Fruit fly (Drosophila melanogaster) whole organism, embryonic: ENCODE measurements around the gene CG13114.
A peak's percentile ranks its signal among the peaks of the same experiment; 100 is the strongest.

Experiments used
- ATbp ChIP-seq: fragments of 200-800 bp; sonication (Bioruptor generic); optimal IDR thresholded peaks from 2 replicates; lab custom pipeline; 2017; ENCODE audit warnings: missing biosample characterization, mild to moderate bottlenecking, missing genetic modification characterization, missing genetic modification reagents
- Asciz ChIP-seq: fragments of 200-800 bp; sonication (Bioruptor generic); optimal IDR thresholded peaks from 2 replicates; lab custom pipeline; 2017; ENCODE audit warnings: missing biosample characterization, mild to moderate bottlenecking, missing genetic modification characterization, missing genetic modification reagents
- BtbVII ChIP-seq: fragments of 200-800 bp; sonication (Bioruptor generic); optimal IDR thresholded peaks from 3 replicates; lab custom pipeline; 2017; ENCODE audit warnings: missing biosample characterization, mild to moderate bottlenecking, missing genetic modification characterization
- CG12744 ChIP-seq: fragments of 200-800 bp; sonication (Bioruptor generic); optimal IDR thresholded peaks from 2 replicates; lab custom pipeline; 2016; ENCODE audit warnings: missing biosample characterization, missing genetic modification characterization
- CG13424 ChIP-seq: fragments of 200-800 bp; sonication (Bioruptor generic); optimal IDR thresholded peaks from 2 replicates; lab custom pipeline; 2019; ENCODE audit warnings: missing biosample characterization, mild to moderate bottlenecking, missing genetic modification characterization, moderate library complexity
- CG1602 ChIP-seq: fragments of 200-800 bp; sonication (Bioruptor generic); optimal IDR thresholded peaks from 3 replicates; lab custom pipeline; 2016; ENCODE audit warnings: missing biosample characterization, missing genetic modification characterization
- CG18262 ChIP-seq: fragments of 200-800 bp; optimal IDR thresholded peaks from 3 replicates; lab custom pipeline; 2019; ENCODE audit warnings: missing biosample characterization, mild to moderate bottlenecking, missing genetic modification characterization, moderate library complexity
- CG2202 ChIP-seq: fragments of 200-800 bp; sonication (Bioruptor generic); optimal IDR thresholded peaks from 2 replicates; lab custom pipeline; 2018; ENCODE audit warnings: missing biosample characterization, mild to moderate bottlenecking, missing genetic modification characterization
- CG3838 ChIP-seq: fragments of 200-800 bp; sonication (Bioruptor generic); optimal IDR thresholded peaks from 3 replicates; lab custom pipeline; 2016; ENCODE audit warnings: missing biosample characterization, missing genetic modification characterization
- CG4360 ChIP-seq: fragments of 200-800 bp; sonication (Bioruptor generic); IDR thresholded peaks from 2 replicates; pipeline ENCODE4 v1.3.6; 2022; ENCODE audit warnings: missing biosample characterization, missing genetic modification characterization
- CG6654 ChIP-seq: fragments of 200-800 bp; sonication (Bioruptor generic); optimal IDR thresholded peaks from 2 replicates; lab custom pipeline; 2017; ENCODE audit warnings: missing biosample characterization, mild to moderate bottlenecking, missing genetic modification characterization
- CG6683 ChIP-seq: fragments of 200-800 bp; sonication (Bioruptor generic); optimal IDR thresholded peaks from 2 replicates; lab custom pipeline; 2017; ENCODE audit warnings: missing biosample characterization, mild to moderate bottlenecking, missing genetic modification characterization, missing genetic modification reagents
- CG7963 ChIP-seq: fragments of 200-800 bp; sonication (Bioruptor generic); IDR thresholded peaks from 3 replicates; pipeline ENCODE4 v1.3.6; 2022; ENCODE audit warnings: missing biosample characterization, missing genetic modification characterization; ENCODE audit not compliant: partially characterized antibody
- CG8765 ChIP-seq: fragments of 200-800 bp; sonication (Bioruptor generic); IDR thresholded peaks from 2 replicates; pipeline ENCODE4 v1.3.6; 2022; ENCODE audit warnings: missing biosample characterization, missing genetic modification characterization
- CG8944 ChIP-seq: fragments of 200-800 bp; sonication (Bioruptor generic); optimal IDR thresholded peaks from 3 replicates; lab custom pipeline; 2016; ENCODE audit warnings: missing biosample characterization, missing genetic modification characterization
- CG9437 ChIP-seq: fragments of 200-800 bp; sonication (Bioruptor generic); optimal IDR thresholded peaks from 2 replicates; lab custom pipeline; 2018; ENCODE audit warnings: missing biosample characterization, mild to moderate bottlenecking, missing genetic modification characterization
- Dip2 ChIP-seq: fragments of 200-800 bp; sonication (Bioruptor generic); IDR thresholded peaks from 2 replicates; pipeline ENCODE4 v1.3.6; 2022; ENCODE audit warnings: missing biosample characterization, missing genetic modification characterization
- E2f1 ChIP-seq: fragments of 200-800 bp; sonication (Bioruptor generic); IDR thresholded peaks from 2 replicates; pipeline ENCODE4 v1.3.6; 2022; ENCODE audit warnings: missing biosample characterization, missing genetic modification characterization
- Fer2 ChIP-seq: fragments of 200-800 bp; sonication (Bioruptor generic); optimal IDR thresholded peaks from 2 replicates; lab custom pipeline; 2018; ENCODE audit warnings: missing biosample characterization, mild to moderate bottlenecking, missing genetic modification characterization, moderate library complexity
- H15 ChIP-seq: fragments of 200-800 bp; sonication (Bioruptor generic); IDR thresholded peaks from 3 replicates; pipeline ENCODE4 v1.3.6; 2022; ENCODE audit warnings: missing biosample characterization, missing genetic modification characterization
- HHEX ChIP-seq: fragments of 200-800 bp; sonication (Bioruptor generic); optimal IDR thresholded peaks from 3 replicates; lab custom pipeline; 2017; ENCODE audit warnings: missing biosample characterization, mild to moderate bottlenecking, missing genetic modification characterization, missing genetic modification reagents
- HLH54F ChIP-seq: fragments of 200-800 bp; sonication (Bioruptor generic); optimal IDR thresholded peaks from 3 replicates; lab custom pipeline; 2016; ENCODE audit warnings: missing biosample characterization, missing genetic modification characterization
- Hsf ChIP-seq: fragments of 200-800 bp; sonication (Bioruptor generic); optimal IDR thresholded peaks from 3 replicates; lab custom pipeline; 2016; ENCODE audit warnings: missing biosample characterization, missing genetic modification characterization
- Kr ChIP-seq: fragments of 200-800 bp; sonication (Bioruptor generic); optimal IDR thresholded peaks from 2 replicates; lab custom pipeline; 2017; ENCODE audit warnings: missing biosample characterization, mild to moderate bottlenecking, missing genetic modification characterization
- Mad ChIP-seq: fragments of 200-800 bp; sonication (Bioruptor generic); optimal IDR thresholded peaks from 2 replicates; lab custom pipeline; 2016; ENCODE audit warnings: missing biosample characterization, missing genetic modification characterization
- TFAM ChIP-seq: fragments of 200-800 bp; sonication (Bioruptor generic); optimal IDR thresholded peaks from 2 replicates; lab custom pipeline; 2017; ENCODE audit warnings: missing biosample characterization, missing genetic modification characterization, inconsistent platforms
- Taf1 ChIP-seq: fragments of 200-800 bp; sonication (Bioruptor generic); IDR thresholded peaks from 2 replicates; pipeline ENCODE4 v1.3.6; 2022; ENCODE audit warnings: missing biosample characterization, missing genetic modification characterization
- Tbp ChIP-seq: fragments of >200 bp; optimal IDR thresholded peaks from 2 replicates; lab custom pipeline; 2018; ENCODE audit warnings: missing biosample characterization, missing genetic modification characterization
- Trl ChIP-seq, 3 experiments: fragments of >200 bp in 2 of 3; fragments of 200-800 bp in 1 of 3; sonication (Bioruptor generic) in 1 of 3; optimal IDR thresholded peaks; 2 replicates in 1 of 3; 3 replicates in 2 of 3; lab custom pipeline; 2016 to 2017; ENCODE audit warnings: missing biosample characterization in 1 of 3, missing genetic modification characterization in 1 of 3
- bab2 ChIP-seq: fragments of 200-800 bp; sonication (Bioruptor generic); optimal IDR thresholded peaks from 2 replicates; lab custom pipeline; 2016; ENCODE audit warnings: missing biosample characterization, missing genetic modification characterization
- bowl ChIP-seq: fragments of 200-800 bp; sonication (Bioruptor generic); IDR thresholded peaks from 2 replicates; pipeline ENCODE4 v1.3.6; 2022; ENCODE audit warnings: missing biosample characterization, missing genetic modification characterization
- br ChIP-seq: fragments of >200 bp; optimal IDR thresholded peaks from 2 replicates; lab custom pipeline; 2017
- bsh ChIP-seq, 2 experiments: fragments of 200-800 bp; sonication (Bioruptor generic); optimal IDR thresholded peaks; 2 replicates each; lab custom pipeline; 2017 to 2018; ENCODE audit warnings: mild to moderate bottlenecking in 2 of 2, missing biosample characterization in 2 of 2, missing genetic modification characterization in 2 of 2, moderate library complexity in 1 of 2
- caup ChIP-seq: fragments of 200-800 bp; sonication (Bioruptor generic); optimal IDR thresholded peaks from 3 replicates; lab custom pipeline; 2017; ENCODE audit warnings: missing biosample characterization, mild to moderate bottlenecking, missing genetic modification characterization, moderate library complexity; ENCODE audit not compliant: severe bottlenecking
- corto ChIP-seq: fragments of 200-800 bp; sonication (Bioruptor generic); optimal IDR thresholded peaks from 2 replicates; lab custom pipeline; 2016; ENCODE audit warnings: missing biosample characterization, mild to moderate bottlenecking, missing genetic modification characterization, moderate library complexity
- croc ChIP-seq: fragments of 200-800 bp; sonication (Bioruptor generic); conservative IDR thresholded peaks from 3 replicates; pipeline ENCODE4 v1.3.6; 2022; ENCODE audit warnings: missing biosample characterization, missing genetic modification characterization
- dati ChIP-seq: fragments of 200-800 bp; sonication (Bioruptor generic); IDR thresholded peaks from 2 replicates; pipeline ENCODE4 v1.3.6; 2022; ENCODE audit warnings: missing biosample characterization, missing genetic modification characterization
- grn ChIP-seq: fragments of 200-800 bp; sonication (Bioruptor generic); optimal IDR thresholded peaks from 3 replicates; lab custom pipeline; 2017; ENCODE audit warnings: missing biosample characterization, missing genetic modification characterization
- hbn ChIP-seq: fragments of 200-800 bp; sonication (Bioruptor generic); IDR thresholded peaks from 2 replicates; pipeline ENCODE4 v1.3.6; 2022; ENCODE audit warnings: missing biosample characterization, missing genetic modification characterization; ENCODE audit not compliant: partially characterized antibody
- kah ChIP-seq: fragments of 200-800 bp; sonication (Bioruptor generic); optimal IDR thresholded peaks from 2 replicates; lab custom pipeline; 2018; ENCODE audit warnings: missing biosample characterization, mild to moderate bottlenecking, missing genetic modification characterization
- org-1 ChIP-seq: fragments of 200-800 bp; sonication (Bioruptor generic); optimal IDR thresholded peaks from 2 replicates; lab custom pipeline; 2017; ENCODE audit warnings: missing biosample characterization, missing genetic modification characterization
- peb ChIP-seq: fragments of 200-800 bp; sonication (Bioruptor generic); IDR thresholded peaks from 2 replicates; pipeline ENCODE4 v1.3.6; 2022; ENCODE audit warnings: missing biosample characterization, missing genetic modification characterization
- ro ChIP-seq: fragments of 200-800 bp; sonication (Bioruptor generic); IDR thresholded peaks from 2 replicates; pipeline ENCODE4 v1.3.6; 2022; ENCODE audit warnings: missing biosample characterization, missing genetic modification characterization
- scrt ChIP-seq: fragments of 200-800 bp; sonication (Bioruptor generic); optimal IDR thresholded peaks from 2 replicates; lab custom pipeline; 2018; ENCODE audit warnings: missing biosample characterization, mild to moderate bottlenecking, missing genetic modification characterization, moderate library complexity
- sna ChIP-seq: fragments of 200-800 bp; sonication (Bioruptor generic); IDR thresholded peaks from 2 replicates; pipeline ENCODE4 v1.3.6; 2022; ENCODE audit warnings: missing biosample characterization, missing genetic modification characterization; ENCODE audit not compliant: partially characterized antibody
- sqz ChIP-seq: fragments of 200-800 bp; sonication (Bioruptor generic); optimal IDR thresholded peaks from 3 replicates; lab custom pipeline; 2018; ENCODE audit warnings: missing biosample characterization, mild to moderate bottlenecking, missing genetic modification characterization
- tap ChIP-seq: fragments of 200-800 bp; optimal IDR thresholded peaks from 3 replicates; lab custom pipeline; 2019; ENCODE audit warnings: missing biosample characterization, mild to moderate bottlenecking, missing genetic modification characterization, moderate library complexity
- tio ChIP-seq: fragments of 200-800 bp; sonication (Bioruptor generic); optimal IDR thresholded peaks from 2 replicates; lab custom pipeline; 2017; ENCODE audit warnings: missing biosample characterization, missing genetic modification characterization, inconsistent platforms
- tup ChIP-seq: fragments of 200-800 bp; sonication (Bioruptor generic); optimal IDR thresholded peaks from 2 replicates; lab custom pipeline; 2016; ENCODE audit warnings: missing biosample characterization, mild to moderate bottlenecking, missing genetic modification characterization, moderate library complexity
- zen ChIP-seq: fragments of 200-800 bp; sonication (Bioruptor generic); optimal IDR thresholded peaks from 3 replicates; lab custom pipeline; 2018; ENCODE audit warnings: missing biosample characterization, mild to moderate bottlenecking, missing genetic modification characterization, moderate library complexity

The CG13114 gene

dm6 chr2L:9594625-9595300, 49.2 kb downstream of the CG13114 start:
- TF ChIP-seq Fer2 (tag; lab: Kevin White, UChicago) (no peak), bowl (no peak), Kr (GFP tag; lab: Kevin White, UChicago) (no peak), corto (GFP tag; lab: Kevin White, UChicago) (no peak), Mad (no peak), hbn (GFP tag; lab: Robert Waterston, UW) (no peak), CG9437 (no peak), CG6654 (GFP tag; lab: Kevin White, UChicago) (no peak), Trl (optimal IDR thresholded peaks at IDR 0.05; lab: Kevin White, UChicago) (no peak), Trl (GFP tag; optimal IDR thresholded peaks at IDR 0.05; lab: Kevin White, UChicago) (no peak), Dip2 (no peak), TFAM (GFP tag; lab: Kevin White, UChicago) (no peak), sqz (GFP tag; lab: Kevin White, UChicago) (peak; percentile 91), sna (GFP tag; lab: Robert Waterston, UW) (no peak), Tbp (GFP tag; lab: Kevin White, UChicago) (no peak), CG4360 (GFP tag; lab: Robert Waterston, UW) (peak; percentile 39; the same call in 1 of the 2 replicates), bab2 (GFP tag; lab: Kevin White, UChicago) (no peak), tup (no peak), kah (GFP tag; lab: Kevin White, UChicago) (no peak), CG6683 (GFP tag; lab: Kevin White, UChicago) (no peak), grn (GFP tag; lab: Kevin White, UChicago) (no peak), HHEX (GFP tag; lab: Kevin White, UChicago) (no peak), dati (no peak), H15 (GFP tag; lab: Robert Waterston, UW) (no peak), CG13424 (peak; percentile 18), Taf1 (no peak), E2f1 (GFP tag; lab: Robert Waterston, UW) (0 out of 2 replicates have a peak, but pooled peaks have one; percentile 21), CG18262 (tag; lab: Kevin White, UChicago) (peak; percentile 83), CG3838 (GFP tag; lab: Kevin White, UChicago) (no peak), peb (GFP tag; lab: Robert Waterston, UW) (peak; percentile 25; the same call in 1 of the 2 replicates), ATbp (GFP tag; lab: Kevin White, UChicago) (peak; percentile 38), ro (GFP tag; lab: Robert Waterston, UW) (no peak), Asciz (GFP tag; lab: Kevin White, UChicago) (no peak), CG8765 (GFP tag; lab: Robert Waterston, UW) (peak; percentile 43; the same call in 1 of the 2 replicates), bsh (GFP tag; optimal IDR thresholded peaks at IDR 0.05; lab: Kevin White, UChicago) (peak in 1 of 2 experiments; percentile 78), BtbVII (no peak), Hsf (GFP tag; lab: Kevin White, UChicago) (peak; percentile 18), croc (GFP tag; lab: Robert Waterston, UW) (peak; percentile 65), scrt (no peak), br (lab: Kevin White, UChicago) (no peak), CG12744 (GFP tag; lab: Kevin White, UChicago) (no peak), tio (peak; percentile 1), caup (no peak), CG7963 (GFP tag; lab: Robert Waterston, UW) (no peak), CG2202 (tag; lab: Kevin White, UChicago) (peak; percentile 46), CG1602 (GFP tag; lab: Kevin White, UChicago) (peak; percentile 32), zen (tag; lab: Kevin White, UChicago) (peak; percentile 69), HLH54F (GFP tag; lab: Kevin White, UChicago) (no peak), tap (peak; percentile 31), org-1 (GFP tag; lab: Kevin White, UChicago) (peak; percentile 6), CG8944 (GFP tag; lab: Kevin White, UChicago) (no peak)
